Worm (Caenorhabditis elegans) whole organism, young adult: ENCODE results near the gene clc-11.

Source experiments
- F22D6.2 ChIP-seq: sonication (generic microtip); optimal IDR thresholded peaks from 2 replicates; lab custom pipeline; 2016; ENCODE audit warnings: mild to moderate bottlenecking, missing genetic modification characterization, missing compliant biosample characterization
- egrh-3 ChIP-seq: fragments of 200-800 bp; sonication (Bioruptor generic); IDR thresholded peaks from 2 replicates; pipeline ENCODE4 v1.3.6; 2022; ENCODE audit warnings: missing genetic modification reagents, missing genetic modification characterization, missing compliant biosample characterization
- hrde-1 ChIP-seq: sonication (generic microtip); optimal IDR thresholded peaks from 2 replicates; lab custom pipeline; 2016; ENCODE audit warnings: missing genetic modification characterization, mild to moderate bottlenecking, missing compliant biosample characterization, moderate library complexity, missing genotype, missing genetic modification reagents, borderline replicate concordance
- lag-1 ChIP-seq: fragments of 200-800 bp; sonication (Bioruptor generic); IDR thresholded peaks from 2 replicates; pipeline ENCODE4 v1.3.6; 2022; ENCODE audit warnings: missing genetic modification reagents, missing genetic modification characterization, missing compliant biosample characterization
- mxl-1 ChIP-seq: sonication (generic microtip); optimal IDR thresholded peaks from 2 replicates; lab custom pipeline; 2016; ENCODE audit warnings: missing genetic modification characterization, missing compliant biosample characterization
- sea-2 ChIP-seq: fragments of 200-800 bp; sonication (Bioruptor generic); IDR thresholded peaks from 2 replicates; pipeline ENCODE4 v1.3.6; 2022; ENCODE audit warnings: missing genetic modification characterization, missing compliant biosample characterization
- snpc-1.1 ChIP-seq: sonication (generic microtip); optimal IDR thresholded peaks from 2 replicates; lab custom pipeline; 2017; ENCODE audit warnings: missing genetic modification characterization, mild to moderate bottlenecking, missing compliant biosample characterization, antibody characterized with exemption, moderate library complexity, missing genotype, missing genetic modification reagents; ENCODE audit not compliant: insufficient read depth
- ztf-22 ChIP-seq: fragments of 200-800 bp; sonication (Bioruptor generic); optimal IDR thresholded peaks from 2 replicates; lab custom pipeline; 2018; ENCODE audit warnings: mild to moderate bottlenecking, missing genetic modification characterization, moderate library complexity, missing compliant biosample characterization
- ztf-3 ChIP-seq: fragments of 200-800 bp; sonication (Bioruptor generic); optimal IDR thresholded peaks from 2 replicates; lab custom pipeline; 2018; ENCODE audit warnings: mild to moderate bottlenecking, missing genetic modification characterization, missing compliant biosample characterization

ce11 chrV:16127401-16127800 lies 12.0 kb downstream of the clc-11 start, which contains the start of gene fbxa-143:
- TF ChIP-seq mxl-1 (no peak), lag-1 (GFP tag; lab: Robert Waterston, UW) (no peak), ztf-3 (GFP tag; lab: Kevin White, UChicago) (no peak), hrde-1 (tag; lab: Kevin White, UChicago) (no peak), ztf-22 (no peak), snpc-1.1 (tag; lab: Kevin White, UChicago) (no peak), F22D6.2 (tag; lab: Kevin White, UChicago) (no peak), sea-2 (GFP tag; lab: Robert Waterston, UW) (no peak), egrh-3 (GFP tag; lab: Robert Waterston, UW) (no peak)
